Worm (Caenorhabditis elegans): ENCODE results near the gene dop-1.

DNA sequence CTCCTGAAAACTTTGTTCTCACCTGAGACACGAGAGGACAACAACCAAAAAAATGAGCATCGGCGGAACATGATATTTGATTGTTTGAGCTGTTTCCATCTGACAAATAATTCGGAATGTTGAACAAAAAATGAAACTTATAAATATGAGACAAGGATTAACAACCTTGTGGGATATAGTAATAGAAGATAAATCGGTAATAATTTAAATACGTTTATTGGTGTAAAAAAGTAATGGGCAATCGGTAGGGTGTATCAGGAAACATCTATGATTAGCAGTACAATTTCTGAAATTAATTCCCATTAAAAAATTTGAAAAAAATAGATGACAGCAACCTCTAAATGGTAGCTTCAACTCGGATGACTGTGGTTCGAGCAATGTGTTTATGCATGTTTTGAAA lies 51.2 kb downstream of the dop-1 start, which contains the start of gene R160.10:
- TF ChIP-seq unc-130 (GFP tag; optimal IDR thresholded peaks at IDR 0.05) = no peak
- TF ChIP-seq Y5F2A.4 (GFP tag; optimal IDR thresholded peaks at IDR 0.05) = no peak
- TF ChIP-seq ZK546.5 (tag; optimal IDR thresholded peaks at IDR 0.05) = no peak
- no peak for TF ChIP-seq dpl-1 (GFP tag; optimal IDR thresholded peaks at IDR 0.05)

Measured in whole organism, L4 larva.